Worm (Caenorhabditis elegans) whole organism, L4 larva: Measurements from ENCODE around the gene dolk-1.

ENCODE experiments used
- D1046.2 ChIP-seq: fragments of 200-800 bp; sonication (Bioruptor generic); IDR thresholded peaks from 2 replicates; pipeline ENCODE4 v1.3.6; 2022; ENCODE audit warnings: missing genetic modification characterization, missing compliant biosample characterization
- F26F4.8 ChIP-seq: fragments of 200-800 bp; sonication (Bioruptor generic); conservative IDR thresholded peaks from 2 replicates; pipeline ENCODE4 v1.3.6; 2022; ENCODE audit warnings: missing genetic modification characterization, missing compliant biosample characterization
- Y105C5A.15 ChIP-seq: fragments of 200-800 bp; sonication (Bioruptor generic); IDR thresholded peaks from 2 replicates; pipeline ENCODE4 v1.3.6; 2022; ENCODE audit warnings: missing genetic modification characterization, missing compliant biosample characterization
- ZK546.5 ChIP-seq, 2 experiments: sonication (generic microtip); optimal IDR thresholded peaks; 2 replicates each; lab custom pipeline; 2017; ENCODE audit warnings: missing biosample characterization in 2 of 2, missing genetic modification characterization in 2 of 2
- aha-1 ChIP-seq: fragments of 150-350 bp; peaks from one replicate; lab custom pipeline; 2014; ENCODE audit warnings: missing biosample characterization, missing genetic modification characterization
- ceh-20 ChIP-seq: fragments of 200-800 bp; sonication (Bioruptor generic); IDR thresholded peaks from 2 replicates; pipeline ENCODE4 v1.3.6; 2022; ENCODE audit warnings: missing genetic modification reagents, missing genetic modification characterization, missing compliant biosample characterization
- ceh-44 ChIP-seq: fragments of 200-800 bp; sonication (Bioruptor generic); IDR thresholded peaks from 2 replicates; pipeline ENCODE4 v1.3.6; 2022; ENCODE audit warnings: missing genetic modification reagents, missing genetic modification characterization, missing compliant biosample characterization
- ceh-82 ChIP-seq: sonication (generic microtip); optimal IDR thresholded peaks from 2 replicates; lab custom pipeline; 2017; ENCODE audit warnings: missing biosample characterization, missing genetic modification characterization
- daf-16 ChIP-seq, 3 experiments: sonication (generic microtip); optimal IDR thresholded peaks; 2 replicates each; lab custom pipeline; 2016 to 2017; ENCODE audit warnings: missing genetic modification characterization in 3 of 3, missing genetic modification reagents in 3 of 3, mild to moderate bottlenecking in 2 of 3, missing compliant biosample characterization in 2 of 3, missing biosample characterization in 1 of 3, moderate library complexity in 1 of 3
- dmd-8 ChIP-seq: fragments of 200-800 bp; sonication (Bioruptor generic); IDR thresholded peaks from 2 replicates; pipeline ENCODE4 v1.3.6; 2022; ENCODE audit warnings: missing genetic modification characterization, missing compliant biosample characterization
- dmd-9 ChIP-seq: fragments of 200-800 bp; sonication (Bioruptor generic); IDR thresholded peaks from 2 replicates; pipeline ENCODE4 v1.3.6; 2022; ENCODE audit warnings: missing genetic modification reagents, missing genetic modification characterization, missing compliant biosample characterization
- duxl-1 ChIP-seq: sonication (generic microtip); optimal IDR thresholded peaks from 2 replicates; lab custom pipeline; 2016; ENCODE audit warnings: mild to moderate bottlenecking, missing genetic modification characterization, moderate library complexity, missing compliant biosample characterization; ENCODE audit not compliant: poor library complexity
- fos-1 ChIP-seq: fragments of 150-350 bp; optimal IDR thresholded peaks from 2 replicates; lab custom pipeline; 2014; ENCODE audit warnings: missing biosample characterization, missing genetic modification characterization
- gei-8 ChIP-seq: fragments of 200-800 bp; sonication (Bioruptor generic); optimal IDR thresholded peaks from 2 replicates; lab custom pipeline; 2018; ENCODE audit warnings: mild to moderate bottlenecking, missing genetic modification characterization, missing compliant biosample characterization
- hlh-11 ChIP-seq: fragments of 200-800 bp; sonication (Bioruptor generic); optimal IDR thresholded peaks from 2 replicates; lab custom pipeline; 2018; ENCODE audit warnings: mild to moderate bottlenecking, missing genetic modification characterization, missing compliant biosample characterization
- hlh-30 ChIP-seq: sonication (generic microtip); optimal IDR thresholded peaks from 2 replicates; lab custom pipeline; 2017; ENCODE audit warnings: antibody characterized with exemption, mild to moderate bottlenecking, missing genetic modification characterization, missing compliant biosample characterization; ENCODE audit not compliant: insufficient read depth
- lim-7 ChIP-seq: fragments of 200-800 bp; sonication (Bioruptor generic); IDR thresholded peaks from 2 replicates; pipeline ENCODE4 v1.3.6; 2022; ENCODE audit warnings: missing genetic modification characterization, missing compliant biosample characterization
- lin-1 ChIP-seq: fragments of 200-800 bp; sonication (Bioruptor generic); IDR thresholded peaks from 2 replicates; pipeline ENCODE4 v1.3.6; 2022; ENCODE audit warnings: missing genetic modification reagents, missing genetic modification characterization, missing compliant biosample characterization
- lin-13 ChIP-seq: fragments of 150-350 bp; optimal IDR thresholded peaks from 2 replicates; lab custom pipeline; 2014; ENCODE audit warnings: missing biosample characterization, missing genetic modification reagents, missing genetic modification characterization
- lin-15B ChIP-seq: fragments of 150-350 bp; sonication (generic microtip); optimal IDR thresholded peaks from 3 replicates; lab custom pipeline; 2014; ENCODE audit warnings: missing biosample characterization, missing genetic modification characterization
- lin-39 ChIP-seq: fragments of 150-350 bp; optimal IDR thresholded peaks from 2 replicates; lab custom pipeline; 2014; ENCODE audit warnings: missing biosample characterization, missing genetic modification reagents, missing genetic modification characterization
- madf-9 ChIP-seq: fragments of 200-800 bp; sonication (Bioruptor generic); conservative IDR thresholded peaks from 2 replicates; pipeline ENCODE4 v1.3.6; 2022; ENCODE audit warnings: missing genetic modification reagents, missing genetic modification characterization, missing compliant biosample characterization
- mdl-1 ChIP-seq, 2 experiments: fragments of 150-350 bp in 1 of 2; sonication (generic microtip) in 1 of 2; optimal IDR thresholded peaks; 2 replicates each; lab custom pipeline; 2014 to 2017; ENCODE audit warnings: missing biosample characterization in 2 of 2, missing genetic modification characterization in 2 of 2
- nhr-11 ChIP-seq: fragments of 150-350 bp; optimal IDR thresholded peaks from 2 replicates; lab custom pipeline; 2014; ENCODE audit warnings: missing biosample characterization, missing genetic modification characterization
- nhr-237 ChIP-seq: sonication (generic microtip); optimal IDR thresholded peaks from 2 replicates; lab custom pipeline; 2017; ENCODE audit warnings: missing biosample characterization, missing genetic modification characterization
- nhr-42 ChIP-seq: fragments of 200-800 bp; sonication (Bioruptor generic); IDR thresholded peaks from 2 replicates; pipeline ENCODE4 v1.3.6; 2022; ENCODE audit warnings: missing genetic modification characterization, missing compliant biosample characterization
- nhr-6 ChIP-seq: fragments of 150-350 bp; optimal IDR thresholded peaks from 2 replicates; lab custom pipeline; 2014; ENCODE audit warnings: missing biosample characterization, missing genetic modification characterization
- nhr-76 ChIP-seq: fragments of 150-350 bp; optimal IDR thresholded peaks from 2 replicates; lab custom pipeline; 2014; ENCODE audit warnings: missing biosample characterization, missing genetic modification characterization
- nhr-77 ChIP-seq: fragments of 150-350 bp; optimal IDR thresholded peaks from 2 replicates; lab custom pipeline; 2014; ENCODE audit warnings: missing biosample characterization, missing genetic modification characterization
- pha-4 ChIP-seq, 2 experiments: fragments of 150-350 bp in 1 of 2; fragments of 200-800 bp in 1 of 2; sonication (Bioruptor generic) in 1 of 2; IDR thresholded peaks in 1 of 2; optimal IDR thresholded peaks in 1 of 2; 2 replicates each; pipeline versions ENCODE4 v1.3.6 to Lab custom; 2014 to 2022; ENCODE audit warnings: missing genetic modification characterization in 2 of 2, missing genetic modification reagents in 2 of 2, missing biosample characterization in 1 of 2, missing compliant biosample characterization in 1 of 2
- pqm-1 ChIP-seq: sonication (generic microtip); optimal IDR thresholded peaks from 2 replicates; lab custom pipeline; 2017; ENCODE audit warnings: missing biosample characterization, missing genetic modification characterization
- saeg-2 ChIP-seq: fragments of 200-800 bp; sonication (Bioruptor generic); IDR thresholded peaks from 2 replicates; pipeline ENCODE4 v1.3.6; 2022; ENCODE audit warnings: missing genetic modification reagents, missing genetic modification characterization, missing compliant biosample characterization
- sdz-12 ChIP-seq: fragments of 200-800 bp; sonication (Bioruptor generic); optimal IDR thresholded peaks from 2 replicates; lab custom pipeline; 2018; ENCODE audit warnings: mild to moderate bottlenecking, missing genetic modification characterization, missing compliant biosample characterization
- snpc-1.2 ChIP-seq: fragments of 200-800 bp; sonication (Bioruptor generic); IDR thresholded peaks from 2 replicates; pipeline ENCODE4 v1.3.6; 2022; ENCODE audit warnings: missing genetic modification reagents, missing genetic modification characterization, missing compliant biosample characterization
- snpc-4 ChIP-seq: fragments of 150-350 bp; optimal IDR thresholded peaks from 2 replicates; lab custom pipeline; 2014; ENCODE audit warnings: missing biosample characterization, missing genetic modification characterization
- spr-1 ChIP-seq: sonication (generic microtip); optimal IDR thresholded peaks from 2 replicates; lab custom pipeline; 2016; ENCODE audit warnings: mild to moderate bottlenecking, missing genetic modification characterization, missing compliant biosample characterization
- unc-130 ChIP-seq: sonication (generic microtip); optimal IDR thresholded peaks from 2 replicates; lab custom pipeline; 2016; ENCODE audit warnings: missing genetic modification reagents, missing genetic modification characterization, missing compliant biosample characterization
- unc-39 ChIP-seq: sonication (generic microtip); optimal IDR thresholded peaks from 2 replicates; lab custom pipeline; 2017; ENCODE audit warnings: missing biosample characterization, missing genetic modification characterization
- unc-62 ChIP-seq, 3 experiments: fragments of 150-350 bp in 1 of 3; sonication (generic microtip); optimal IDR thresholded peaks in 2 of 3; peaks in 1 of 3; 1 replicate in 1 of 3; 2 replicates in 2 of 3; lab custom pipeline; 2014 to 2017; ENCODE audit warnings: missing biosample characterization in 3 of 3, missing genetic modification characterization in 3 of 3, missing genetic modification reagents in 3 of 3, missing genotype in 1 of 3
- zfp-3 ChIP-seq: fragments of 200-800 bp; sonication (Bioruptor generic); conservative IDR thresholded peaks from 2 replicates; pipeline ENCODE4 v1.3.6; 2022; ENCODE audit warnings: missing genetic modification reagents, missing genetic modification characterization, missing compliant biosample characterization
- zip-11 ChIP-seq: fragments of 200-800 bp; sonication (Bioruptor generic); IDR thresholded peaks from 2 replicates; pipeline ENCODE4 v1.3.6; 2022; ENCODE audit warnings: missing genetic modification characterization, missing compliant biosample characterization
- ztf-11 ChIP-seq: fragments of 150-350 bp; optimal IDR thresholded peaks from 2 replicates; lab custom pipeline; 2014; ENCODE audit warnings: missing biosample characterization, missing genetic modification characterization

dolk-1 gene

DNA sequence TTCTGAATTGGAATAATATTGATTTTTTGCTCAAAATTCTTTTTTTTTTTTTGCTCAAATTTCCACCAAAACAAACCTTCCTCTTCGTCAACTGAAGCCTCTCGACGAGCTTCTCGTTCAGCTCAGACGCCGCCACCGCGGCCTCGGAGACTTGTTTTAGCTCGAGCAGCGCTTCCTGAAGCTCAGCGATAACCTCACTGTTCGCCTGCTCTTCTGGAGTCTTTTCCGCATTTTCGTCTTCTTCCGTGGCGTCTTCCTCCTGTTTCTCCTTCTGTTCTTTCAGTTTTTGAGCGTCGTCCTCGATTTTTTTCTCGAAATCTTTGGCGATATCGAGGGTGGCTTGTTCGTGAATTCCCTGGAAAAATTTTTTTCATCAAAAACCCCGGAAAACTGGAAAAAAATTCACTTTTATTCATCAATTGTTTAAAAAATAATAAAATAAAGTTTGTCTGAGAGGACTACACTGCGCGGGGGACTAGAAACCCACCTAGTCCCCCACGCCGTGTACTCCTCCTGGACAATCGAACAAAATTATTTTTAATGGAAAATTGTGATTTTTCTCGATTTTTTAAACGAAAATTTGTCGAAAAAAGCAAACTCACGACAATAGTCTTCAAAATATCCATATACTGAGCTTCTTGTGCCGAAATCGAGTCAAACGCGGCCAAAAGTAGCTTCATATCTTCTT lies 12.8 kb upstream of the dolk-1 start (continued):
- TF ChIP-seq nhr-6 = no peak
- peak; percentile 54; the same call in 1 of the 2 replicates for TF ChIP-seq pha-4 (GFP tag; IDR thresholded peaks at IDR 0.05; lab: Robert Waterston, UW)
- TF ChIP-seq pha-4 (tag; optimal IDR thresholded peaks at IDR 0.05; lab: Kevin White, UChicago) = no peak
- TF ChIP-seq Y105C5A.15 (GFP tag; lab: Robert Waterston, UW) = no peak
- no peak for TF ChIP-seq D1046.2 (GFP tag; lab: Robert Waterston, UW)
- TF ChIP-seq nhr-237 (tag; lab: Kevin White, UChicago) = no peak
- no peak for TF ChIP-seq ztf-11 (tag; lab: Kevin White, UChicago)
- no peak for TF ChIP-seq pqm-1 (tag; lab: Kevin White, UChicago)
- TF ChIP-seq daf-16 (GFP tag; optimal IDR thresholded peaks at IDR 0.05; lab: Kevin White, UChicago) = peak in 1 of 2 experiments; percentile 54
- TF ChIP-seq daf-16 (tag; optimal IDR thresholded peaks at IDR 0.05; lab: Kevin White, UChicago) = no peak
- no peak for TF ChIP-seq fos-1
- peak; percentile 81 for TF ChIP-seq madf-9
- TF ChIP-seq ceh-82 (tag; lab: Kevin White, UChicago) = no peak
- no peak for TF ChIP-seq snpc-1.2 (GFP tag; lab: Robert Waterston, UW)
- TF ChIP-seq F26F4.8 = no peak
- peak; percentile 13 for TF ChIP-seq spr-1 (tag; lab: Kevin White, UChicago)
- peak; percentile 66 for TF ChIP-seq sdz-12 (GFP tag; lab: Kevin White, UChicago)
- TF ChIP-seq dmd-8 (GFP tag; lab: Robert Waterston, UW) = no peak
- TF ChIP-seq nhr-77 (tag; lab: Kevin White, UChicago) = peak; percentile 3
- TF ChIP-seq ZK546.5 (tag; optimal IDR thresholded peaks at IDR 0.05; lab: Kevin White, UChicago) = no peak
- TF ChIP-seq ceh-20 (GFP tag; lab: Robert Waterston, UW) = peak; percentile 75

DNA sequence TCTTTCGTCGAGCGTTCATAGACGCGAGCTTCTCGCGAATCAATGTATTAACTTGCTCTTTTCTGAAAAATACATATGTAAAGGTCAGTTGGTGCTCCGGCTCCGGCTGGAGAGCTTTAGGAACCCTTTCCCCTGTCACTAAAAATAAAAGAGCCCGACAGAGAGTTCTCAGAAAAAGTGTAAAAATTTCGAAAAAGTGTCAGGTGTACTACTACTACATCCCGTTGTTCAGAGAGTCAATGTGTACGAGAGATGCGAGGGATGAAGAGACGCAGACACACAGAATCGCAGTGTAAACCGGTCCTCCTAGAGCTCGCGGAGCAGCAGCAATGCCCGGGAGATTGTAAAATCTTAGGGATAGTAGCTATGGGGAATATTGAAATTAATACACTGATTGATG lies 9.2 kb upstream of the dolk-1 start:
- TF ChIP-seq ceh-20 (GFP tag; lab: Robert Waterston, UW) (no peak), unc-39 (tag; lab: Kevin White, UChicago) (no peak), aha-1 (tag; lab: Kevin White, UChicago) (peak; percentile 81), hlh-11 (peak; percentile 55), daf-16 (GFP tag; optimal IDR thresholded peaks at IDR 0.05; lab: Kevin White, UChicago) (peak in 1 of 2 experiments; percentile 73), daf-16 (tag; optimal IDR thresholded peaks at IDR 0.05; lab: Kevin White, UChicago) (no peak), nhr-42 (GFP tag; lab: Robert Waterston, UW) (0 out of 2 replicates have a peak, but pooled peaks have one; percentile 11), hlh-30 (tag; lab: Kevin White, UChicago) (no peak), D1046.2 (GFP tag; lab: Robert Waterston, UW) (0 out of 2 replicates have a peak, but pooled peaks have one; percentile 12), nhr-76 (no peak), nhr-11 (tag; lab: Kevin White, UChicago) (no peak), dmd-9 (GFP tag; lab: Robert Waterston, UW) (no peak)

- TF ChIP-seq hlh-30 (tag; lab: Kevin White, UChicago) = no peak
- no peak for TF ChIP-seq dmd-8 (GFP tag; lab: Robert Waterston, UW)
- no peak for TF ChIP-seq zip-11 (GFP tag; lab: Robert Waterston, UW)
- peak in 1 of 2 experiments; percentile 91 for TF ChIP-seq unc-62 (GFP tag; optimal IDR thresholded peaks at IDR 0.05 in 1 of 2; lab: Kevin White, UChicago)
- TF ChIP-seq unc-62 (tag; optimal IDR thresholded peaks at IDR 0.05; lab: Kevin White, UChicago) = no peak
- TF ChIP-seq aha-1 (tag; lab: Kevin White, UChicago) = peak; percentile 54
Observed at ce11 chrIII:11938525-11938924, 5.1 kb upstream of the dolk-1 start.

- TF ChIP-seq lim-7 (GFP tag; lab: Robert Waterston, UW) (no peak), lin-1 (GFP tag; lab: Robert Waterston, UW) (no peak), ceh-44 (GFP tag; lab: Robert Waterston, UW) (no peak), duxl-1 (tag; lab: Kevin White, UChicago) (no peak), saeg-2 (no peak), lin-39 (tag; lab: Kevin White, UChicago) (no peak), mdl-1 (tag; optimal IDR thresholded peaks at IDR 0.05; lab: Kevin White, UChicago) (no peak), zfp-3 (GFP tag; lab: Robert Waterston, UW) (no peak), snpc-4 (tag; lab: Kevin White, UChicago) (no peak), nhr-11 (tag; lab: Kevin White, UChicago) (no peak), unc-130 (GFP tag; lab: Kevin White, UChicago) (no peak), gei-8 (no peak), unc-39 (tag; lab: Kevin White, UChicago) (no peak), lin-13 (GFP tag; lab: Kevin White, UChicago) (no peak), lin-15B (no peak)
Observed at ce11 chrIII:11937911-11938310, 4.5 kb upstream of the dolk-1 start.
